Worm (Caenorhabditis elegans) whole organism, L4/young adult: Measurements from ENCODE around the gene C18H9.1.

Experiments used
- W03F9.2 ChIP-seq: fragments of 150-350 bp; optimal IDR thresholded peaks from 2 replicates; lab custom pipeline; 2014; ENCODE audit warnings: missing biosample characterization, missing genetic modification characterization
- dao-5 ChIP-seq: sonication (generic microtip); optimal IDR thresholded peaks from 2 replicates; lab custom pipeline; 2016; ENCODE audit warnings: missing genotype, missing genetic modification characterization, moderate library complexity, missing compliant biosample characterization
- him-1 ChIP-seq: sonication (generic microtip); optimal IDR thresholded peaks from 2 replicates; lab custom pipeline; 2016; ENCODE audit warnings: missing genotype, missing genetic modification reagents, missing genetic modification characterization, missing compliant biosample characterization

The C18H9.1 gene

ce11 chrII:6713003-6713402, 14.1 kb downstream of the C18H9.1 start:
- TF ChIP-seq him-1 (tag; lab: Kevin White, UChicago) (no peak), dao-5 (tag; lab: Kevin White, UChicago) (no peak), W03F9.2 (tag; lab: Kevin White, UChicago) (no peak)

- TF ChIP-seq dao-5 (tag; lab: Kevin White, UChicago) (no peak), W03F9.2 (tag; lab: Kevin White, UChicago) (no peak), him-1 (tag; lab: Kevin White, UChicago) (no peak)
Measured at ce11 chrII:6713832-6714342, 15.0 kb downstream of the C18H9.1 start, which contains the start of gene dpy-2. Gene dpy-2 (plus strand): TSS chrII:6714292.

ce11 chrII:6715853-6716252, 17.0 kb downstream of the C18H9.1 start:
- TF ChIP-seq W03F9.2 (tag; lab: Kevin White, UChicago) (no peak), dao-5 (tag; lab: Kevin White, UChicago) (no peak), him-1 (tag; lab: Kevin White, UChicago) (no peak)

DNA sequence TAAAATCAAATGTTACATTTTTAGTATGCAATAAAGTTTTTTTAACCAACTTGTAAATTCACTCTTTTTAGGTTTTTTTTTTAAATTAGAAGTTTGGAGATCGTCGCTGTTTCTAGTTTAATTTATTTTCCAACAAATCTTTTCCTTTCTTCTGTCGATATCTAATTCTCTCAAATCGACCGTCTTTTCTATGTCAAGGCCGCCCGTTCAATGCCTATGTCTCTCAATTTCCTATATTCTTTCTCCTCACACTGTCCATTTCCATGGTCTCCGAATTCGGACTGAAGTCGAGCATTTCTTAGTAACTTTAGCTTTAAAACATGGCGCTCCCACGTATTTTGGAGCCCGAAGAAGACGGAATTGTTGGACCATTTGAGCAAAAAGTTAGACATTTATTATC, 17.8 kb downstream of the C18H9.1 start, which contains the start of the genes T14B4.5 and T14B4.20:
TSS of gene T14B4.5 (plus strand) at position 226 of the 400 bp plus-strand sequence.
TSS of gene T14B4.20 (plus strand) at position 264 of the 400 bp plus-strand sequence.
- TF ChIP-seq dao-5 (tag; lab: Kevin White, UChicago) (no peak), him-1 (tag; lab: Kevin White, UChicago) (no peak), W03F9.2 (tag; lab: Kevin White, UChicago) (no peak)

DNA sequence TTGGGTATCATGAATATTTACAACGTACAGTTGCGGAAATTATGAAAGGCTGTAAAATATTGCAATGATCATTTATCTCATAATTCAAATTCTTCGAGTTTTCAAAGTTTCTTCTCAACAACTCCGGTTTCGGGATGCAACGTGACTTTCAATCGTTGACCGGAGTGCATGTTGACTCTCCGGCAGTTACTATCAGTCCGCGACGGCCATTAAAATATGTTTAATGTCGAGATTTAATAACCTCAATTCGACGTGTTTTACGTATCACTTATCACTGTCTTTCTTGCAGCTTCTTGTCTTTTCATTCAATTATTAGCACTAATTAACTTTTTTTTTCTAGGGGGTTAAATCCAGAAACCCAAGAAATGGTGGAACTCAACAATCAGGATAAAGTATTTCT, 19.3 kb downstream of the C18H9.1 start, which contains the start of gene tsp-10:
TSS of gene tsp-10 (plus strand) at position 366 of the 400 bp plus-strand sequence.
- no peak for TF ChIP-seq him-1 (tag; lab: Kevin White, UChicago)

ce11 chrII:6721581-6721980, 22.7 kb downstream of the C18H9.1 start:
- TF ChIP-seq W03F9.2 (tag; lab: Kevin White, UChicago) (no peak), him-1 (tag; lab: Kevin White, UChicago) (peak; percentile 49)

ce11 chrII:6726814-6727213, 27.9 kb downstream of the C18H9.1 start:
- no peak for TF ChIP-seq W03F9.2 (tag; lab: Kevin White, UChicago)
- TF ChIP-seq dao-5 (tag; lab: Kevin White, UChicago) = no peak
- TF ChIP-seq him-1 (tag; lab: Kevin White, UChicago) = no peak

DNA sequence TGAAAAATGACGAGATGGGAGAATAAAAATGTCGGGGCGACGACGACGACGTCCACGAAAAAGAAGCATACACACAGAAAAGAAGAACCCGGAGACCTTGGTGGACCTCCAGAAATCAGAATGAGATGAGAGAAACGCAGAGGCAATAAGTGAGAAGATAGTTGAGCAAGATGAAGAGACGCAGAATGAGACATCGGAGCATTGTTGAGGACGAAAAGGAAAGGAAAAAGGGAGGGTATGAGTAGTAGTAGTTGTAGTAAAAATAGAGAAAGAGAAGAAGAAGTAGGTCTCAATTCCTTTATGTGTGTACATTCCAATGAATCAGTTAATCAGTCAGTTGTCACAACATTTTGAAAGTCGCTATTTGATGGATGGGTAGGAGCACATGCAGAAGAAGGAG, 30.4 kb downstream of the C18H9.1 start, which contains the start of gene T14B4.8:
TSS of gene T14B4.8 (minus strand) at position 60 of the 400 bp plus-strand sequence.
- TF ChIP-seq dao-5 (tag; lab: Kevin White, UChicago) (no peak), him-1 (tag; lab: Kevin White, UChicago) (no peak), W03F9.2 (tag; lab: Kevin White, UChicago) (no peak)

ce11 chrII:6733718-6734117, 34.8 kb downstream of the C18H9.1 start, which contains the start of gene T14B4.9:
Gene T14B4.9 (minus strand): TSS chrII:6733818.
- TF ChIP-seq him-1 (tag; lab: Kevin White, UChicago) (no peak), dao-5 (tag; lab: Kevin White, UChicago) (no peak), W03F9.2 (tag; lab: Kevin White, UChicago) (no peak)

ce11 chrII:6734674-6735073, 35.8 kb downstream of the C18H9.1 start, which contains the start of gene T14B4.3:
Gene T14B4.3 (plus strand): TSS chrII:6734937.
- TF ChIP-seq W03F9.2 (tag; lab: Kevin White, UChicago) (peak; percentile 46), him-1 (tag; lab: Kevin White, UChicago) (no peak)

DNA sequence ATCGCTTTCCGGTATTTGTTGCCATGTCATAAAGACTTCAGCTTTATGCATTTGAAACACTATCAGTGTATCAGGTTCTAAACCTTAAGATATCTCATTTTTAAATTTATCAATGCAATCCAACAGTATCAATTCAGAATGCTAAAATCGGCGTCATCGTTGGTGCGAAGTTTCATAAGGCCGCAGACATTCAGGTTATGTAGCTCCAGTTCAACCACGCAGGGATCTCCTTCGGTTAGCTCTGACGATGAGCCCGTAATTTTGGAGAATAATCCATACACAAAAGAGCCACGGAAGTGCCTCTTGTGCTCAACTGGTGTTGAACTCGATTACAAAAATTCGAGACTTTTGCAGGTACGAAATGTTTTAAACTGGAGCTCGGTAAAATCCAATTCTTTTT, 37.2 kb downstream of the C18H9.1 start, which contains the start of gene mrps-18.C:
TSS of gene mrps-18.C (plus strand) at position 138 of the 400 bp plus-strand sequence.
- TF ChIP-seq dao-5 (tag; lab: Kevin White, UChicago) = no peak

DNA sequence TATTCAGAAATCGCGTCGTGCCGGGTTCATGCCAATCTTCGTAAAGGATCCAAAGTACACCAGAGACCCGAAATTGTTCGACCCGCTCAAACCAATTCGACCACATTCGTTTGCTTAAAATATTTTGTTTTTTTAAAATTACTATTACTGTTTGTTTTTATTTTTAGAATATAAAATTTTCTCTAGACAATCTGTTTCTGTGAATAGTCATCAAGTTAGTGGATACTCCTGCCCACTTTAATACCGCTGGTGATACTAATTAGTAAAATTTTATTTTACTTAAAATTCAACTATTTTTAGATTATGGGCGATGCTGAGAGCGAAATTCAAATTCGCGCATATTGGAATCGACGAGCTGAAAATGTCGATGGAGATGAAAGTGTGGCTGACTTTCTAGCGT, 37.7 kb downstream of the C18H9.1 start, which contains the start of gene T14B4.1:
TSS of gene T14B4.1 (plus strand) at position 301 of the 400 bp plus-strand sequence.
- TF ChIP-seq dao-5 (tag; lab: Kevin White, UChicago) (no peak), W03F9.2 (tag; lab: Kevin White, UChicago) (no peak), him-1 (tag; lab: Kevin White, UChicago) (no peak)

ce11 chrII:6741428-6741827, 42.5 kb downstream of the C18H9.1 start, which contains the start of gene exos-8:
Gene exos-8 (plus strand): TSS chrII:6741691.
- no peak for TF ChIP-seq W03F9.2 (tag; lab: Kevin White, UChicago)
- no peak for TF ChIP-seq dao-5 (tag; lab: Kevin White, UChicago)
- peak; percentile 12 for TF ChIP-seq him-1 (tag; lab: Kevin White, UChicago)

DNA sequence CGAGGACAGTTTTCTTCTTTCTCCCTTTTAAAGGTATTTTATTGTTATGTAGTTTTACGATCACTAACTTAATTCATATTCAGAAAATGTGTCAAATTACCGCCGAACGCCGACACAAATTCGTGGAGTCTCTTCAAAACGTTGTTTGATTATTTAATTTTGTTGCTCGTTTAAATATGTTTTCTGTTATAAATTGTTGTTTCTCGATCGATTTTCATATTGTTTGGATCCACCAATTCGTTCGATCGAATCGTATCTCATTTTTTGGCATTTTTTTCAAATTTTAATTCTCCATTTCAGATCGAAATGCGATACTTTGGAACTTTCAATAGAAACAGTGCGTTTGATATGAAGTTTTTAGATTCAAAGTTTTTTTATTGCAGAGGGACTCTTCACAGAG, 43.7 kb downstream of the C18H9.1 start, which contains the start of gene F41G3.6:
TSS of gene F41G3.6 (plus strand) at position 301 of the 400 bp plus-strand sequence.
- TF ChIP-seq W03F9.2 (tag; lab: Kevin White, UChicago) = no peak
- TF ChIP-seq him-1 (tag; lab: Kevin White, UChicago) = no peak
- TF ChIP-seq dao-5 (tag; lab: Kevin White, UChicago) = no peak
